Fruit fly (Drosophila melanogaster) whole organism, prepupa: ENCODE measurements around the gene Chro.
A peak's percentile ranks its signal among the peaks of the same experiment; 100 is the strongest.

Source experiments
- CG10631 ChIP-seq: fragments of 200-800 bp; sonication (Bioruptor generic); optimal IDR thresholded peaks from 2 replicates; lab custom pipeline; 2016; ENCODE audit warnings: missing biosample characterization, missing genetic modification characterization
- CG11294 ChIP-seq: fragments of 200-800 bp; sonication (Bioruptor generic); IDR thresholded peaks from 2 replicates; pipeline ENCODE4 v1.3.6; 2022; ENCODE audit warnings: missing biosample characterization, missing genetic modification characterization
- CG11762 ChIP-seq: fragments of 200-800 bp; sonication (Bioruptor generic); optimal IDR thresholded peaks from 3 replicates; lab custom pipeline; 2016; ENCODE audit warnings: missing biosample characterization, missing genetic modification characterization; ENCODE audit not compliant: insufficient read depth
- CG1621 ChIP-seq: fragments of 200-800 bp; sonication (Bioruptor generic); optimal IDR thresholded peaks from 3 replicates; lab custom pipeline; 2018; ENCODE audit warnings: missing biosample characterization, mild to moderate bottlenecking, missing genetic modification characterization
- CG16779 ChIP-seq: fragments of 200-800 bp; sonication (Bioruptor generic); optimal IDR thresholded peaks from 3 replicates; lab custom pipeline; 2017; ENCODE audit warnings: missing biosample characterization, mild to moderate bottlenecking, missing genetic modification characterization
- CG3032 ChIP-seq: fragments of 200-800 bp; optimal IDR thresholded peaks from 2 replicates; lab custom pipeline; 2019; ENCODE audit warnings: missing biosample characterization, mild to moderate bottlenecking, missing genetic modification characterization, moderate library complexity
- CG32006 ChIP-seq: fragments of 200-800 bp; sonication (Bioruptor generic); optimal IDR thresholded peaks from 3 replicates; lab custom pipeline; 2017; ENCODE audit warnings: missing biosample characterization, mild to moderate bottlenecking, missing genetic modification characterization
- CG34406 ChIP-seq: fragments of 200-800 bp; sonication (Bioruptor generic); optimal IDR thresholded peaks from 3 replicates; lab custom pipeline; 2016; ENCODE audit warnings: missing biosample characterization, missing genetic modification characterization
- CG3919 ChIP-seq: fragments of 200-800 bp; sonication (Bioruptor generic); optimal IDR thresholded peaks from 3 replicates; lab custom pipeline; 2016; ENCODE audit warnings: missing biosample characterization, missing genetic modification characterization
- CG4318 ChIP-seq: fragments of 200-800 bp; sonication (Bioruptor generic); optimal IDR thresholded peaks from 3 replicates; lab custom pipeline; 2017; ENCODE audit warnings: missing biosample characterization, mild to moderate bottlenecking, missing genetic modification characterization
- CG6163 ChIP-seq: fragments of 200-800 bp; sonication (Bioruptor generic); IDR thresholded peaks from 3 replicates; pipeline ENCODE4 v1.3.6; 2022; ENCODE audit warnings: missing biosample characterization, missing genetic modification characterization
- CG6276 ChIP-seq: fragments of 200-800 bp; sonication (Bioruptor generic); optimal IDR thresholded peaks from 2 replicates; lab custom pipeline; 2017; ENCODE audit warnings: missing biosample characterization, mild to moderate bottlenecking, missing genetic modification characterization
- CG6792 ChIP-seq: fragments of 200-800 bp; sonication (Bioruptor generic); optimal IDR thresholded peaks from 3 replicates; lab custom pipeline; 2016; ENCODE audit warnings: missing biosample characterization, missing genetic modification characterization
- CG6854 ChIP-seq: fragments of 200-800 bp; sonication (Bioruptor generic); optimal IDR thresholded peaks from 2 replicates; lab custom pipeline; 2017; ENCODE audit warnings: missing biosample characterization, mild to moderate bottlenecking, missing genetic modification characterization
- CG7368 ChIP-seq: fragments of 200-800 bp; sonication (Bioruptor generic); optimal IDR thresholded peaks from 3 replicates; lab custom pipeline; 2016; ENCODE audit warnings: missing biosample characterization, missing genetic modification characterization
- CG8119 ChIP-seq: fragments of 200-800 bp; sonication (Bioruptor generic); IDR thresholded peaks from 3 replicates; pipeline ENCODE4 v1.3.6; 2022; ENCODE audit warnings: missing biosample characterization, missing genetic modification characterization
- CG8319 ChIP-seq: fragments of 200-800 bp; sonication (Bioruptor generic); optimal IDR thresholded peaks from 3 replicates; lab custom pipeline; 2016; ENCODE audit warnings: missing biosample characterization, missing genetic modification characterization
- CG8632 ChIP-seq: fragments of 200-800 bp; sonication (Bioruptor generic); optimal IDR thresholded peaks from 3 replicates; lab custom pipeline; 2016; ENCODE audit warnings: missing biosample characterization, missing genetic modification characterization
- Eip75B ChIP-seq: fragments of 200-800 bp; sonication (Bioruptor generic); optimal IDR thresholded peaks from 3 replicates; lab custom pipeline; 2016; ENCODE audit warnings: missing biosample characterization, missing genetic modification characterization
- Eip78C ChIP-seq: fragments of 200-800 bp; sonication (Bioruptor generic); peaks from one replicate; lab custom pipeline; 2016; ENCODE audit warnings: missing biosample characterization, missing genetic modification characterization
- Gug ChIP-seq: fragments of 200-800 bp; sonication (Bioruptor generic); IDR thresholded peaks from 2 replicates; pipeline ENCODE4 v1.3.6; 2022; ENCODE audit warnings: missing biosample characterization, missing genetic modification characterization
- Hr38 ChIP-seq: sonication (Bioruptor generic); optimal IDR thresholded peaks from 2 replicates; lab custom pipeline; 2016; ENCODE audit warnings: missing biosample characterization, missing genetic modification characterization
- Hr39 ChIP-seq: fragments of 200-800 bp; sonication (Bioruptor generic); optimal IDR thresholded peaks from 2 replicates; lab custom pipeline; 2016; ENCODE audit warnings: missing biosample characterization, missing genetic modification characterization
- Hr4 ChIP-seq: fragments of 200-800 bp; sonication (Bioruptor generic); optimal IDR thresholded peaks from 3 replicates; lab custom pipeline; 2016; ENCODE audit warnings: missing biosample characterization, missing genetic modification characterization
- Lpt ChIP-seq: fragments of 200-800 bp; sonication (Bioruptor generic); optimal IDR thresholded peaks from 3 replicates; lab custom pipeline; 2016; ENCODE audit warnings: missing biosample characterization, missing genetic modification characterization
- Sox102F ChIP-seq: fragments of 200-800 bp; sonication (Bioruptor generic); optimal IDR thresholded peaks from 2 replicates; lab custom pipeline; 2016; ENCODE audit warnings: missing biosample characterization, mild to moderate bottlenecking, missing genetic modification characterization
- Sox14 ChIP-seq: fragments of 200-800 bp; sonication (Bioruptor generic); optimal IDR thresholded peaks from 3 replicates; lab custom pipeline; 2016; ENCODE audit warnings: missing biosample characterization, missing genetic modification characterization
- Sox15 ChIP-seq: fragments of 200-800 bp; sonication (Bioruptor generic); optimal IDR thresholded peaks from 3 replicates; lab custom pipeline; 2016; ENCODE audit warnings: missing biosample characterization, missing genetic modification characterization
- achi ChIP-seq: fragments of 200-800 bp; sonication (Bioruptor generic); optimal IDR thresholded peaks from 3 replicates; lab custom pipeline; 2016; ENCODE audit warnings: missing biosample characterization, missing genetic modification characterization
- cyc ChIP-seq: fragments of 200-800 bp; sonication (Bioruptor generic); optimal IDR thresholded peaks from 3 replicates; lab custom pipeline; 2016; ENCODE audit warnings: missing biosample characterization, missing genetic modification characterization
- dac ChIP-seq: fragments of 200-800 bp; sonication (Bioruptor generic); optimal IDR thresholded peaks from 2 replicates; lab custom pipeline; 2017; ENCODE audit warnings: missing biosample characterization, mild to moderate bottlenecking, missing genetic modification characterization
- dsx ChIP-seq: fragments of 200-800 bp; optimal IDR thresholded peaks from 3 replicates; lab custom pipeline; 2019; ENCODE audit warnings: missing biosample characterization, mild to moderate bottlenecking, missing genetic modification characterization, moderate library complexity; ENCODE audit not compliant: poor library complexity, severe bottlenecking
- eg ChIP-seq: fragments of 200-800 bp; sonication (Bioruptor generic); IDR thresholded peaks from 3 replicates; pipeline ENCODE4 v1.3.6; 2022; ENCODE audit warnings: missing biosample characterization, missing genetic modification characterization
- esn ChIP-seq: fragments of 200-800 bp; sonication (Bioruptor generic); optimal IDR thresholded peaks from 2 replicates; lab custom pipeline; 2016; ENCODE audit warnings: missing biosample characterization, mild to moderate bottlenecking, missing genetic modification characterization, moderate library complexity
- fkh ChIP-seq: fragments of 200-800 bp; sonication (Bioruptor generic); optimal IDR thresholded peaks from 3 replicates; lab custom pipeline; 2017; ENCODE audit warnings: missing biosample characterization, mild to moderate bottlenecking, missing genetic modification characterization, moderate library complexity
- lz ChIP-seq: fragments of 200-800 bp; sonication (Bioruptor generic); optimal IDR thresholded peaks from 3 replicates; lab custom pipeline; 2016; ENCODE audit warnings: missing biosample characterization, missing genetic modification characterization
- salr ChIP-seq, 2 experiments: fragments of 200-800 bp; sonication (Bioruptor generic); optimal IDR thresholded peaks; 3 replicates each; lab custom pipeline; 2016 to 2018; ENCODE audit warnings: missing biosample characterization in 2 of 2, missing genetic modification characterization in 2 of 2, mild to moderate bottlenecking in 1 of 2
- spab ChIP-seq: fragments of 200-800 bp; sonication (Bioruptor generic); optimal IDR thresholded peaks from 2 replicates; lab custom pipeline; 2017; ENCODE audit warnings: missing biosample characterization, mild to moderate bottlenecking, missing genetic modification characterization, missing genetic modification reagents
- svp ChIP-seq: fragments of 200-800 bp; sonication (Bioruptor generic); peaks from one replicate; lab custom pipeline; 2016; ENCODE audit warnings: missing biosample characterization, missing genetic modification characterization
- topi ChIP-seq: fragments of 200-800 bp; sonication (Bioruptor generic); optimal IDR thresholded peaks from 3 replicates; lab custom pipeline; 2016; ENCODE audit warnings: missing biosample characterization, missing genetic modification characterization

Gene Chro

dm6 chr3L:22909914-22910541 lies 31.2 kb upstream of the Chro start, which contains the start of gene CG12768 (continued):
- peak; percentile 54 for TF ChIP-seq CG4318 (GFP tag; lab: Kevin White, UChicago)
- TF ChIP-seq CG16779 (tag; lab: Kevin White, UChicago): peak; percentile 47
- TF ChIP-seq CG34406 (GFP tag; lab: Kevin White, UChicago): peak; percentile 49
- peak; percentile 45 for TF ChIP-seq dsx (GFP tag; lab: Kevin White, UChicago)
- no peak for TF ChIP-seq CG6163
- peak; percentile 27 for TF ChIP-seq Hr39
- TF ChIP-seq Hr4 (GFP tag; lab: Kevin White, UChicago): no peak
- TF ChIP-seq fkh: no peak
- no peak for TF ChIP-seq CG11294 (GFP tag; lab: Robert Waterston, UW)
- no peak for TF ChIP-seq CG8119 (GFP tag; lab: Robert Waterston, UW)
- TF ChIP-seq CG6792 (GFP tag; lab: Kevin White, UChicago): no peak
- TF ChIP-seq CG32006: peak; percentile 78
- peak; percentile 67 for TF ChIP-seq spab (GFP tag; lab: Kevin White, UChicago)
- TF ChIP-seq CG8319 (GFP tag; lab: Kevin White, UChicago): no peak
- TF ChIP-seq CG10631 (GFP tag; lab: Kevin White, UChicago): peak; percentile 61
- peak; percentile 65 for TF ChIP-seq CG3032 (tag; lab: Kevin White, UChicago)

- peak; percentile 70 for TF ChIP-seq svp
- TF ChIP-seq CG6792 (GFP tag; lab: Kevin White, UChicago): no peak
- TF ChIP-seq Hr39: no peak
- TF ChIP-seq Hr38: no peak
- TF ChIP-seq CG8632 (GFP tag; lab: Kevin White, UChicago): no peak
- no peak for TF ChIP-seq Gug (GFP tag; lab: Robert Waterston, UW)
- 0 out of 3 replicates have a peak, but pooled peaks have one; percentile 9 for TF ChIP-seq CG6163
- TF ChIP-seq Eip78C: peak; percentile 69
- TF ChIP-seq CG32006: no peak
These were observed 30.6 kb upstream of the Chro start for dm6 chr3L:22909325-22909904.

dm6 chr3L:22901612-22902011 lies 22.8 kb upstream of the Chro start, which contains the start of gene BoYb:
Gene BoYb (plus strand): TSS chr3L:22901912.
- TF ChIP-seq Sox15 (no peak), CG6854 (GFP tag; lab: Kevin White, UChicago) (no peak), CG7368 (no peak), Hr39 (no peak), CG8119 (GFP tag; lab: Robert Waterston, UW) (no peak), CG11762 (GFP tag; lab: Kevin White, UChicago) (no peak), Hr38 (no peak), lz (GFP tag; lab: Kevin White, UChicago) (no peak), Sox102F (GFP tag; lab: Kevin White, UChicago) (no peak), CG1621 (tag; lab: Kevin White, UChicago) (no peak), dac (no peak), CG6276 (GFP tag; lab: Kevin White, UChicago) (no peak), CG6792 (GFP tag; lab: Kevin White, UChicago) (no peak), Eip78C (no peak), topi (GFP tag; lab: Kevin White, UChicago) (no peak)

- TF ChIP-seq CG3919 (GFP tag; lab: Kevin White, UChicago) (no peak), Eip75B (GFP tag; lab: Kevin White, UChicago) (no peak), Sox14 (GFP tag; lab: Kevin White, UChicago) (no peak), salr (GFP tag; optimal IDR thresholded peaks at IDR 0.05; lab: Kevin White, UChicago) (no peak), CG3032 (tag; lab: Kevin White, UChicago) (no peak), Hr38 (no peak), Sox15 (no peak), cyc (GFP tag; lab: Kevin White, UChicago) (no peak), spab (GFP tag; lab: Kevin White, UChicago) (no peak), achi (GFP tag; lab: Kevin White, UChicago) (no peak), topi (GFP tag; lab: Kevin White, UChicago) (no peak), eg (GFP tag; lab: Robert Waterston, UW) (no peak), CG8632 (GFP tag; lab: Kevin White, UChicago) (no peak), CG16779 (tag; lab: Kevin White, UChicago) (no peak), CG8119 (GFP tag; lab: Robert Waterston, UW) (no peak), CG6163 (no peak), esn (GFP tag; lab: Kevin White, UChicago) (no peak), Lpt (GFP tag; lab: Kevin White, UChicago) (no peak)
These were observed 19.7 kb upstream of the Chro start, which contains the start of gene CG11131 for dm6 chr3L:22898444-22898843. Gene CG11131 (plus strand): TSS chr3L:22898744.
